Worm (Caenorhabditis elegans) whole organism, L4 larva: ENCODE results near the gene Y51H4A.5.

Experiments used
- fkh-10 ChIP-seq: fragments of 150-350 bp; optimal IDR thresholded peaks from 2 replicates; lab custom pipeline; 2014; ENCODE audit warnings: missing biosample characterization, missing genetic modification reagents, missing genetic modification characterization
- fos-1 ChIP-seq: fragments of 150-350 bp; optimal IDR thresholded peaks from 2 replicates; lab custom pipeline; 2014; ENCODE audit warnings: missing biosample characterization, missing genetic modification characterization
- lin-38 ChIP-seq: fragments of 200-800 bp; sonication (Bioruptor generic); IDR thresholded peaks from 2 replicates; pipeline ENCODE4 v1.3.6; 2022; ENCODE audit warnings: missing genetic modification reagents, missing genetic modification characterization, missing compliant biosample characterization
- nhr-76 ChIP-seq: fragments of 150-350 bp; optimal IDR thresholded peaks from 2 replicates; lab custom pipeline; 2014; ENCODE audit warnings: missing biosample characterization, missing genetic modification characterization

DNA sequence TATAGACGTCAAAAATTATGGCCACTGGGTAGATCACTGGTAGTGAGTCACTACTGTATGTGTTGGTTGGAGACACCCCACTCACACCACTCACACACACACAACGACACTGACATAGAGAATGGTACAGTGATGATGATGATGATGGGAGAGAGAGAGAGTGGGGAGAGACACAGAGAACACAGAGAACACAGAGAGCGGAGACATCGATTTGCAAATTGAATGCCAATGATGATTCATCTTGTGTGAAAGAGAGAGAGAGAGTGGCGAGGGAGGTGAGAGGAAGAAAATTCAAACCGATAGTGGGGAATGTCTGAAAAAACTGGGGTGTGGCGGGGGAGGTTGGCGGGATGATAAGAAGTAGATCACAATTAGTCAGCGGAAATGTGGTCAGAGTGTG, 36.0 kb downstream of the Y51H4A.5 start:
- TF ChIP-seq fos-1 (tag; lab: Kevin White, UChicago) (peak; percentile 40), nhr-76 (tag; lab: Kevin White, UChicago) (no peak), lin-38 (peak; percentile 28; the same call in 1 of the 2 replicates), fkh-10 (GFP tag; lab: Kevin White, UChicago) (no peak)
